Worm (Caenorhabditis elegans) whole organism, L4 larva: Measurements from ENCODE around the gene srab-25.

Experiments
- D1046.2 ChIP-seq: fragments of 200-800 bp; sonication (Bioruptor generic); IDR thresholded peaks from 2 replicates; pipeline ENCODE4 v1.3.6; 2022; ENCODE audit warnings: missing genetic modification characterization, missing compliant biosample characterization
- F26F4.8 ChIP-seq: fragments of 200-800 bp; sonication (Bioruptor generic); conservative IDR thresholded peaks from 2 replicates; pipeline ENCODE4 v1.3.6; 2022; ENCODE audit warnings: missing genetic modification characterization, missing compliant biosample characterization
- F37D6.2 ChIP-seq: sonication (generic microtip); optimal IDR thresholded peaks from 2 replicates; lab custom pipeline; 2016; ENCODE audit warnings: mild to moderate bottlenecking, missing genetic modification characterization, missing compliant biosample characterization
- F44E2.7 ChIP-seq: fragments of 200-800 bp; sonication (Bioruptor generic); IDR thresholded peaks from 2 replicates; pipeline ENCODE4 v2.1.2; 2022; ENCODE audit warnings: missing genetic modification characterization, missing compliant biosample characterization
- F49E8.2 ChIP-seq: sonication (generic microtip); optimal IDR thresholded peaks from 2 replicates; lab custom pipeline; 2016; ENCODE audit warnings: missing compliant biosample characterization, mild to moderate bottlenecking, missing genetic modification characterization, borderline replicate concordance
- Y48G9A.11 ChIP-seq: fragments of 200-800 bp; sonication (Bioruptor generic); IDR thresholded peaks from 2 replicates; pipeline ENCODE4 v1.3.6; 2022; ENCODE audit warnings: missing genetic modification reagents, missing genetic modification characterization, missing compliant biosample characterization
- Y75B8A.6 ChIP-seq: fragments of 200-800 bp; sonication (Bioruptor generic); IDR thresholded peaks from 2 replicates; pipeline ENCODE4 v1.3.6; 2022; ENCODE audit warnings: missing genetic modification reagents, missing genetic modification characterization, missing compliant biosample characterization
- ZK337.2 ChIP-seq: fragments of 200-800 bp; sonication (Bioruptor generic); IDR thresholded peaks from 2 replicates; pipeline ENCODE4 v1.3.6; 2022; ENCODE audit warnings: missing genetic modification reagents, missing genetic modification characterization, missing compliant biosample characterization
- aha-1 ChIP-seq: fragments of 150-350 bp; peaks from one replicate; lab custom pipeline; 2014; ENCODE audit warnings: missing biosample characterization, missing genetic modification characterization
- ama-1 ChIP-seq: fragments of 150-350 bp; optimal IDR thresholded peaks from 2 replicates; lab custom pipeline; 2014; ENCODE audit warnings: inconsistent platforms, mixed read lengths
- arid-1 ChIP-seq: fragments of 200-800 bp; sonication (Bioruptor generic); conservative IDR thresholded peaks from 2 replicates; pipeline ENCODE4 v1.3.6; 2022; ENCODE audit warnings: missing genetic modification reagents, missing genetic modification characterization, missing compliant biosample characterization
- ceh-20 ChIP-seq: fragments of 200-800 bp; sonication (Bioruptor generic); IDR thresholded peaks from 2 replicates; pipeline ENCODE4 v1.3.6; 2022; ENCODE audit warnings: missing genetic modification reagents, missing genetic modification characterization, missing compliant biosample characterization
- ceh-32 ChIP-seq: sonication (generic microtip); optimal IDR thresholded peaks from 2 replicates; lab custom pipeline; 2016; ENCODE audit warnings: mild to moderate bottlenecking, missing genetic modification characterization, missing compliant biosample characterization; ENCODE audit not compliant: poor library complexity
- ceh-44 ChIP-seq: fragments of 200-800 bp; sonication (Bioruptor generic); IDR thresholded peaks from 2 replicates; pipeline ENCODE4 v1.3.6; 2022; ENCODE audit warnings: missing genetic modification reagents, missing genetic modification characterization, missing compliant biosample characterization
- ces-1 ChIP-seq: fragments of 150-350 bp; sonication (generic microtip); optimal IDR thresholded peaks from 4 replicates; lab custom pipeline; 2014; ENCODE audit warnings: missing biosample characterization, missing genetic modification reagents, missing genetic modification characterization
- daf-16 ChIP-seq, 3 experiments: sonication (generic microtip); optimal IDR thresholded peaks; 2 replicates each; lab custom pipeline; 2016 to 2017; ENCODE audit warnings: missing genetic modification characterization in 3 of 3, missing genetic modification reagents in 3 of 3, mild to moderate bottlenecking in 2 of 3, missing compliant biosample characterization in 2 of 3, missing biosample characterization in 1 of 3, moderate library complexity in 1 of 3
- daf-19 ChIP-seq: fragments of 200-800 bp; sonication (Bioruptor generic); conservative IDR thresholded peaks from 2 replicates; pipeline ENCODE4 v1.3.6; 2022; ENCODE audit warnings: missing genetic modification characterization, missing compliant biosample characterization
- daf-8 ChIP-seq: fragments of 200-800 bp; sonication (Bioruptor generic); IDR thresholded peaks from 2 replicates; pipeline ENCODE4 v1.3.6; 2022; ENCODE audit warnings: missing genetic modification characterization, missing compliant biosample characterization
- dmd-9 ChIP-seq: fragments of 200-800 bp; sonication (Bioruptor generic); IDR thresholded peaks from 2 replicates; pipeline ENCODE4 v1.3.6; 2022; ENCODE audit warnings: missing genetic modification reagents, missing genetic modification characterization, missing compliant biosample characterization
- egl-43 ChIP-seq: fragments of 200-800 bp; sonication (Bioruptor generic); IDR thresholded peaks from 2 replicates; pipeline ENCODE4 v1.3.6; 2022; ENCODE audit warnings: missing genetic modification reagents, missing genetic modification characterization, missing compliant biosample characterization
- hlh-30 ChIP-seq: sonication (generic microtip); optimal IDR thresholded peaks from 2 replicates; lab custom pipeline; 2017; ENCODE audit warnings: antibody characterized with exemption, mild to moderate bottlenecking, missing genetic modification characterization, missing compliant biosample characterization; ENCODE audit not compliant: insufficient read depth
- hmg-1.1 ChIP-seq: fragments of 200-800 bp; sonication (Bioruptor generic); IDR thresholded peaks from 2 replicates; pipeline ENCODE4 v1.3.6; 2022; ENCODE audit warnings: missing genetic modification reagents, missing genetic modification characterization, missing compliant biosample characterization
- jun-1 ChIP-seq: fragments of 150-350 bp; optimal IDR thresholded peaks from 2 replicates; lab custom pipeline; 2014; ENCODE audit warnings: missing biosample characterization, missing genetic modification reagents, missing genetic modification characterization
- lim-7 ChIP-seq: fragments of 200-800 bp; sonication (Bioruptor generic); IDR thresholded peaks from 2 replicates; pipeline ENCODE4 v1.3.6; 2022; ENCODE audit warnings: missing genetic modification characterization, missing compliant biosample characterization
- lin-13 ChIP-seq: fragments of 150-350 bp; optimal IDR thresholded peaks from 2 replicates; lab custom pipeline; 2014; ENCODE audit warnings: missing biosample characterization, missing genetic modification reagents, missing genetic modification characterization
- lin-29 ChIP-seq: fragments of 200-800 bp; sonication (Bioruptor generic); IDR thresholded peaks from 2 replicates; pipeline ENCODE4 v1.3.6; 2022; ENCODE audit warnings: missing genetic modification reagents, missing genetic modification characterization, missing compliant biosample characterization
- lir-3 ChIP-seq: sonication (generic microtip); optimal IDR thresholded peaks from 2 replicates; lab custom pipeline; 2016; ENCODE audit warnings: mild to moderate bottlenecking, missing genetic modification characterization, missing compliant biosample characterization
- lsy-2 ChIP-seq, 2 experiments: fragments of 150-350 bp in 1 of 2; sonication (generic microtip) in 1 of 2; optimal IDR thresholded peaks; 2 replicates each; lab custom pipeline; 2014 to 2017; ENCODE audit warnings: missing biosample characterization in 2 of 2, missing genetic modification characterization in 2 of 2
- madf-5 ChIP-seq, 2 experiments: fragments of 200-800 bp; sonication (Bioruptor generic); IDR thresholded peaks; 2 replicates each; pipeline ENCODE4 v1.3.6; 2022; ENCODE audit warnings: missing compliant biosample characterization in 2 of 2, missing genetic modification characterization in 2 of 2
- madf-9 ChIP-seq: fragments of 200-800 bp; sonication (Bioruptor generic); conservative IDR thresholded peaks from 2 replicates; pipeline ENCODE4 v1.3.6; 2022; ENCODE audit warnings: missing genetic modification reagents, missing genetic modification characterization, missing compliant biosample characterization
- mdt-29 ChIP-seq: fragments of 200-800 bp; sonication (Bioruptor generic); IDR thresholded peaks from 2 replicates; pipeline ENCODE4 v1.3.6; 2022; ENCODE audit warnings: missing genetic modification reagents, missing genetic modification characterization, missing compliant biosample characterization
- nhr-111 ChIP-seq: fragments of 200-800 bp; sonication (Bioruptor generic); optimal IDR thresholded peaks from 2 replicates; lab custom pipeline; 2018; ENCODE audit warnings: mild to moderate bottlenecking, missing genetic modification characterization, missing compliant biosample characterization
- nhr-28 ChIP-seq: fragments of 150-350 bp; optimal IDR thresholded peaks from 2 replicates; lab custom pipeline; 2014; ENCODE audit warnings: missing biosample characterization, missing genetic modification characterization
- php-3 ChIP-seq: fragments of 200-800 bp; sonication (Bioruptor generic); IDR thresholded peaks from 2 replicates; pipeline ENCODE4 v1.3.6; 2022; ENCODE audit warnings: missing genetic modification reagents, missing genetic modification characterization, missing compliant biosample characterization
- saeg-2 ChIP-seq: fragments of 200-800 bp; sonication (Bioruptor generic); IDR thresholded peaks from 2 replicates; pipeline ENCODE4 v1.3.6; 2022; ENCODE audit warnings: missing genetic modification reagents, missing genetic modification characterization, missing compliant biosample characterization
- snpc-1.2 ChIP-seq: fragments of 200-800 bp; sonication (Bioruptor generic); IDR thresholded peaks from 2 replicates; pipeline ENCODE4 v1.3.6; 2022; ENCODE audit warnings: missing genetic modification reagents, missing genetic modification characterization, missing compliant biosample characterization
- snpc-4 ChIP-seq: fragments of 150-350 bp; optimal IDR thresholded peaks from 2 replicates; lab custom pipeline; 2014; ENCODE audit warnings: missing biosample characterization, missing genetic modification characterization
- tag-97 ChIP-seq: fragments of 200-800 bp; sonication (Bioruptor generic); IDR thresholded peaks from 2 replicates; pipeline ENCODE4 v1.3.6; 2022; ENCODE audit warnings: missing genetic modification characterization, missing compliant biosample characterization
- tra-1 ChIP-seq: fragments of 200-800 bp; sonication (Bioruptor generic); IDR thresholded peaks from 2 replicates; pipeline ENCODE4 v1.3.6; 2022; ENCODE audit warnings: missing genetic modification reagents, missing genetic modification characterization, missing compliant biosample characterization
- zfp-3 ChIP-seq: fragments of 200-800 bp; sonication (Bioruptor generic); conservative IDR thresholded peaks from 2 replicates; pipeline ENCODE4 v1.3.6; 2022; ENCODE audit warnings: missing genetic modification reagents, missing genetic modification characterization, missing compliant biosample characterization

srab-25 gene

ce11 chrV:1716892-1717291 is 24.1 kb downstream of the srab-25 start, which contains the start of gene srw-103:
srw-103 (plus strand) TSS chrV:1717192.
- TF ChIP-seq ceh-20 (GFP tag; lab: Robert Waterston, UW) = no peak
- TF ChIP-seq ama-1 (lab: Kevin White, UChicago) = no peak
- no peak for TF ChIP-seq madf-5 (GFP tag; IDR thresholded peaks at IDR 0.05; lab: Robert Waterston, UW)
- no peak for TF ChIP-seq ceh-32 (tag; lab: Kevin White, UChicago)
- TF ChIP-seq daf-8 (GFP tag; lab: Robert Waterston, UW) = no peak
- no peak for TF ChIP-seq nhr-111 (GFP tag; lab: Kevin White, UChicago)
- no peak for TF ChIP-seq daf-19 (GFP tag; lab: Robert Waterston, UW)
- TF ChIP-seq daf-16 (GFP tag; optimal IDR thresholded peaks at IDR 0.05; lab: Kevin White, UChicago) = no peak
- no peak for TF ChIP-seq daf-16 (tag; optimal IDR thresholded peaks at IDR 0.05; lab: Kevin White, UChicago)
- no peak for TF ChIP-seq ces-1
- TF ChIP-seq F49E8.2 (tag; lab: Kevin White, UChicago) = no peak
- no peak for TF ChIP-seq arid-1 (GFP tag; lab: Robert Waterston, UW)

DNA sequence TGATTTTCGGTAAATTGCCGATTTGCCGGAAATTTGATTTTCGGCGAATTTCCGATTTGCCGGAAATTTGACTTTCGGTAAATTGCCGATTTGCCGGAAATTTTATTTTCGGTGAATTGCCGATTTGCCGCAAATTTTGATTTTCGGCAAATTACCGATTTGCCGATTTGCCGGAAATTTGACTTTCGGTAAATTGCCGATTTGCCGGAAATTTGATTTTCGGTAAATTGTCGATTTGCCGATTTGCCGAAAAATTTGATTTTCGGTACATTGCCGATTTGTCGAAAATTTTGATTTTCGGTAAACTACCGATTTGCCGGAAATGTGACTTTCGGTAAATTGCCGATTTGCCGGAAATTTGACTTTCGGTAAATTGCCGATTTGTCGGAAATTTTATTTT is 27.2 kb downstream of the srab-25 start:
- TF ChIP-seq D1046.2 (GFP tag; lab: Robert Waterston, UW) (peak; percentile 26; the same call in 1 of the 2 replicates), egl-43 (GFP tag; lab: Robert Waterston, UW) (peak; percentile 84), F44E2.7 (GFP tag; lab: Robert Waterston, UW) (peak; percentile 92; the same call in 1 of the 2 replicates), Y48G9A.11 (GFP tag; lab: Robert Waterston, UW) (peak; percentile 47; the same call in 1 of the 2 replicates), ZK337.2 (GFP tag; lab: Robert Waterston, UW) (peak; percentile 6; the same call in 1 of the 2 replicates), lin-29 (GFP tag; lab: Robert Waterston, UW) (peak; percentile 47; the same call in 1 of the 2 replicates), mdt-29 (GFP tag; lab: Robert Waterston, UW) (peak; percentile 58; the same call in 1 of the 2 replicates), lim-7 (GFP tag; lab: Robert Waterston, UW) (peak; percentile 8; the same call in 1 of the 2 replicates), php-3 (GFP tag; lab: Robert Waterston, UW) (peak; percentile 24; the same call in 1 of the 2 replicates), saeg-2 (GFP tag; lab: Robert Waterston, UW) (peak; percentile 66), daf-8 (GFP tag; lab: Robert Waterston, UW) (0 out of 2 replicates have a peak, but pooled peaks have one; percentile 28), F26F4.8 (peak; percentile 86), tag-97 (GFP tag; lab: Robert Waterston, UW) (0 out of 2 replicates have a peak, but pooled peaks have one; percentile 57), zfp-3 (0 out of 2 replicates have a peak, but pooled peaks have one; percentile 28), madf-5 (GFP tag; IDR thresholded peaks at IDR 0.05; lab: Robert Waterston, UW) (peak in 1 of 2 experiments; percentile 93; a peak in 2 of 4 replicates), Y75B8A.6 (GFP tag; lab: Robert Waterston, UW) (0 out of 2 replicates have a peak, but pooled peaks have one; percentile 28), ceh-44 (GFP tag; lab: Robert Waterston, UW) (0 out of 2 replicates have a peak, but pooled peaks have one; percentile 31)

DNA sequence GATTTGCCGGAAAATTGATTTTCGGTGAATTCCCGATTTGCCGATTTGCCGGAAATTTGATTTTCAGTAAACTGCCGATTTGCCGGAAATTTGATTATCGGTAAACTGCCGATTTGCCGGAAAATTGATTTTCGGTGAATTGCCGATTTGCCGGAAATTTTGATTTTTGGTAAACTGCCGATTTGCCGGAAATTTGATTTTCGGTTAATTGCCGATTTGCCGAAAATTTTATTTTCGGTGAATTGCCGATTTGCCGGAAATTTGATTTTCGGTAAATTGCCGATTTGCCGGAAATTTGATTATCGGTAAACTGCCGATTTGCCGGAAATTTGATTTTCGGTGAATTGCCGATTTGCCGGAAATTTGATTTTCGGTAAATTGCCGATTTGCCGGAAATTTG is 28.5 kb downstream of the srab-25 start:
- 0 out of 4 replicates have a peak, but pooled peaks of 1 of the 2 experiments have one; percentile 51 for TF ChIP-seq madf-5 (GFP tag; IDR thresholded peaks at IDR 0.05; lab: Robert Waterston, UW)
- 0 out of 2 replicates have a peak, but pooled peaks have one; percentile 57 for TF ChIP-seq tag-97 (GFP tag; lab: Robert Waterston, UW)
- TF ChIP-seq D1046.2 (GFP tag; lab: Robert Waterston, UW) = peak; percentile 70; the same call in 1 of the 2 replicates
- TF ChIP-seq F26F4.8 = 0 out of 2 replicates have a peak, but pooled peaks have one; percentile 12
- TF ChIP-seq dmd-9 = 0 out of 2 replicates have a peak, but pooled peaks have one; percentile 34

ce11 chrV:1710909-1711308 is 30.1 kb downstream of the srab-25 start, which contains the start of gene srw-100:
srw-100 (plus strand) TSS chrV:1711209.
- TF ChIP-seq lin-13 (GFP tag; lab: Kevin White, UChicago) = no peak

DNA sequence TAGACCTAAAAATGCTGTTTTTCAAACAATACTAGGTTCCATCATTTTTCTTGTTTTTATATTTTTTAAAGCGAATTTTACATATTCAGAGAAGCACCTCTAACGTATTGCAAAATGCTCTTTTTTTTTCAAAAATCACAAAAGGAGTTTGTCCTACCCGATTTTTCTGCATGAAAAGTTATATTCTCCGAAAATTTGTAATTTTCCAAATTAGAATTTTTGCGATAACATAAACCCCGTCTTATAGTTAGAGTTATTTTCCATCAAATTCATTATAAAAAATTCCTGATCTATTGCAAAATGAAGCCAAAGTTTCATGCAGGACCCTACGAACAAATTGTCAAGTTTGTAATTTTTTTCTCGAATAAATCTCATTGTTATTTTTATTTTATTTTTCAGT is 32.5 kb downstream of the srab-25 start, which contains the start of gene srw-99:
srw-99 (plus strand) TSS at position 301 of the 400 bp plus-strand sequence.
- TF ChIP-seq lir-3 (tag; lab: Kevin White, UChicago) = no peak
- no peak for TF ChIP-seq hlh-30 (tag; lab: Kevin White, UChicago)
- TF ChIP-seq lsy-2 (tag; optimal IDR thresholded peaks at IDR 0.05; lab: Kevin White, UChicago) = no peak
- no peak for TF ChIP-seq jun-1
- TF ChIP-seq madf-9 (GFP tag; lab: Robert Waterston, UW) = no peak
- TF ChIP-seq snpc-4 = no peak
- no peak for TF ChIP-seq snpc-1.2 (GFP tag; lab: Robert Waterston, UW)
- no peak for TF ChIP-seq ama-1 (lab: Kevin White, UChicago)
- TF ChIP-seq aha-1 (tag; lab: Kevin White, UChicago) = no peak
- no peak for TF ChIP-seq hmg-1.1
- no peak for TF ChIP-seq nhr-28 (tag; lab: Kevin White, UChicago)
- no peak for TF ChIP-seq tra-1 (GFP tag; lab: Robert Waterston, UW)
- TF ChIP-seq F37D6.2 (tag; lab: Kevin White, UChicago) = no peak
